Worm (Caenorhabditis elegans) whole organism, L3 larva: ENCODE data around the gene F40A3.7.

Source experiments
- R02D3.7 ChIP-seq: fragments of 150-350 bp; optimal IDR thresholded peaks from 2 replicates; lab custom pipeline; 2014; ENCODE audit warnings: missing biosample characterization, missing genetic modification characterization
- ama-1 ChIP-seq: fragments of 150-350 bp; optimal IDR thresholded peaks from 2 replicates; lab custom pipeline; 2018
- ceh-16 ChIP-seq: sonication (generic microtip); optimal IDR thresholded peaks from 2 replicates; lab custom pipeline; 2017; ENCODE audit warnings: missing biosample characterization, missing genetic modification characterization
- ceh-28 ChIP-seq: fragments of 150-350 bp; optimal IDR thresholded peaks from 2 replicates; lab custom pipeline; 2014; ENCODE audit warnings: missing biosample characterization, missing genetic modification reagents, missing genetic modification characterization
- ceh-82 ChIP-seq: fragments of 150-350 bp; optimal IDR thresholded peaks from 2 replicates; lab custom pipeline; 2014; ENCODE audit warnings: missing biosample characterization, missing genetic modification characterization
- ceh-9 ChIP-seq: sonication (generic microtip); optimal IDR thresholded peaks from 2 replicates; lab custom pipeline; 2018; ENCODE audit warnings: missing biosample characterization, missing genetic modification characterization
- daf-12 ChIP-seq: fragments of 150-350 bp; optimal IDR thresholded peaks from 2 replicates; lab custom pipeline; 2014; ENCODE audit warnings: missing biosample characterization, missing genetic modification reagents, missing genetic modification characterization
- egl-27 ChIP-seq: sonication (generic microtip); optimal IDR thresholded peaks from 4 replicates; lab custom pipeline; 2017; ENCODE audit warnings: missing biosample characterization, missing genetic modification reagents, missing genetic modification characterization
- egl-5 ChIP-seq: fragments of 150-350 bp; optimal IDR thresholded peaks from 2 replicates; lab custom pipeline; 2017; ENCODE audit warnings: missing biosample characterization, missing genetic modification reagents, missing genetic modification characterization, inconsistent platforms
- elt-1 ChIP-seq: fragments of 150-350 bp; optimal IDR thresholded peaks from 2 replicates; lab custom pipeline; 2014; ENCODE audit warnings: missing biosample characterization, missing genetic modification characterization
- elt-2 ChIP-seq: sonication (generic microtip); optimal IDR thresholded peaks from 2 replicates; lab custom pipeline; 2016; ENCODE audit warnings: missing genetic modification reagents, mild to moderate bottlenecking, missing genetic modification characterization, missing compliant biosample characterization
- elt-3 ChIP-seq, 3 experiments: fragments of 150-350 bp in 1 of 3; sonication (generic microtip) in 2 of 3; optimal IDR thresholded peaks; 2 replicates in 2 of 3; 4 replicates in 1 of 3; lab custom pipeline; 2014 to 2017; ENCODE audit warnings: missing biosample characterization in 3 of 3, missing genetic modification characterization in 3 of 3
- eor-1 ChIP-seq, 2 experiments: fragments of 150-350 bp; optimal IDR thresholded peaks; 2 replicates each; lab custom pipeline; 2014 to 2018; ENCODE audit warnings: missing biosample characterization in 2 of 2, missing genetic modification characterization in 2 of 2
- fkh-10 ChIP-seq: sonication (generic microtip); optimal IDR thresholded peaks from 2 replicates; lab custom pipeline; 2017; ENCODE audit warnings: missing biosample characterization, missing genetic modification reagents, missing genetic modification characterization
- fkh-2 ChIP-seq: fragments of 150-350 bp; optimal IDR thresholded peaks from 2 replicates; lab custom pipeline; 2014; ENCODE audit warnings: missing biosample characterization, missing genetic modification reagents, missing genetic modification characterization
- fos-1 ChIP-seq: fragments of 150-350 bp; optimal IDR thresholded peaks from 2 replicates; lab custom pipeline; 2014; ENCODE audit warnings: missing biosample characterization, missing genetic modification characterization
- hmg-11 ChIP-seq: sonication (generic microtip); optimal IDR thresholded peaks from 2 replicates; lab custom pipeline; 2016; ENCODE audit warnings: missing genetic modification characterization, missing compliant biosample characterization
- jun-1 ChIP-seq: fragments of 150-350 bp; optimal IDR thresholded peaks from 2 replicates; lab custom pipeline; 2014; ENCODE audit warnings: missing biosample characterization, missing genetic modification reagents, missing genetic modification characterization
- lin-15B ChIP-seq: fragments of 150-350 bp; optimal IDR thresholded peaks from 2 replicates; lab custom pipeline; 2014; ENCODE audit warnings: missing biosample characterization, missing genetic modification characterization
- lin-39 ChIP-seq: fragments of 150-350 bp; optimal IDR thresholded peaks from 2 replicates; lab custom pipeline; 2018; ENCODE audit warnings: missing biosample characterization, missing genetic modification reagents, missing genetic modification characterization
- lsy-12 ChIP-seq: sonication (generic microtip); optimal IDR thresholded peaks from 2 replicates; lab custom pipeline; 2016; ENCODE audit warnings: mild to moderate bottlenecking, missing genetic modification characterization, missing compliant biosample characterization
- mdl-1 ChIP-seq: fragments of 150-350 bp; optimal IDR thresholded peaks from 2 replicates; lab custom pipeline; 2014; ENCODE audit warnings: missing biosample characterization, missing genetic modification characterization
- mml-1 ChIP-seq: fragments of 150-350 bp; sonication (generic microtip); optimal IDR thresholded peaks from 3 replicates; lab custom pipeline; 2014; ENCODE audit warnings: missing biosample characterization, missing genetic modification characterization
- nfya-1 ChIP-seq: sonication (generic microtip); optimal IDR thresholded peaks from 2 replicates; lab custom pipeline; 2017; ENCODE audit warnings: missing genetic modification characterization, mild to moderate bottlenecking, missing compliant biosample characterization, antibody characterized with exemption, moderate library complexity; ENCODE audit not compliant: insufficient read depth
- nhr-11 ChIP-seq: fragments of 150-350 bp; optimal IDR thresholded peaks from 2 replicates; lab custom pipeline; 2014; ENCODE audit warnings: missing biosample characterization, missing genetic modification characterization
- nhr-12 ChIP-seq: fragments of 150-350 bp; optimal IDR thresholded peaks from 2 replicates; lab custom pipeline; 2014; ENCODE audit warnings: missing biosample characterization, missing genetic modification characterization
- nhr-23 ChIP-seq: fragments of 150-350 bp; optimal IDR thresholded peaks from 2 replicates; lab custom pipeline; 2014; ENCODE audit warnings: missing biosample characterization, missing genetic modification reagents, missing genetic modification characterization
- nhr-25 ChIP-seq: sonication (generic microtip); optimal IDR thresholded peaks from 2 replicates; lab custom pipeline; 2017; ENCODE audit warnings: missing biosample characterization, missing genetic modification characterization
- nhr-28 ChIP-seq: fragments of 150-350 bp; optimal IDR thresholded peaks from 2 replicates; lab custom pipeline; 2014; ENCODE audit warnings: missing biosample characterization, missing genetic modification characterization
- nhr-43 ChIP-seq: sonication (generic microtip); optimal IDR thresholded peaks from 2 replicates; lab custom pipeline; 2016; ENCODE audit warnings: mild to moderate bottlenecking, missing genetic modification characterization, missing compliant biosample characterization; ENCODE audit not compliant: poor library complexity, severe bottlenecking
- nhr-67 ChIP-seq: fragments of 150-350 bp; optimal IDR thresholded peaks from 2 replicates; lab custom pipeline; 2014; ENCODE audit warnings: missing biosample characterization, missing genetic modification characterization
- nhr-76 ChIP-seq: fragments of 150-350 bp; sonication (generic microtip); optimal IDR thresholded peaks from 5 replicates; lab custom pipeline; 2014; ENCODE audit warnings: missing biosample characterization, missing genetic modification characterization
- nhr-77 ChIP-seq: fragments of 150-350 bp; optimal IDR thresholded peaks from 2 replicates; lab custom pipeline; 2014; ENCODE audit warnings: missing biosample characterization, missing genetic modification characterization
- pha-4 ChIP-seq: fragments of 150-350 bp; optimal IDR thresholded peaks from 2 replicates; lab custom pipeline; 2014; ENCODE audit warnings: missing biosample characterization, missing genetic modification reagents, missing genetic modification characterization
- pqm-1 ChIP-seq: fragments of 150-350 bp; optimal IDR thresholded peaks from 2 replicates; lab custom pipeline; 2017; ENCODE audit warnings: missing biosample characterization, missing genetic modification characterization, inconsistent platforms
- sea-2 ChIP-seq: fragments of 150-350 bp; sonication (generic microtip); optimal IDR thresholded peaks from 4 replicates; lab custom pipeline; 2014; ENCODE audit warnings: missing biosample characterization, missing genetic modification reagents, missing genetic modification characterization
- skn-1 ChIP-seq: fragments of 150-350 bp; optimal IDR thresholded peaks from 2 replicates; lab custom pipeline; 2014; ENCODE audit warnings: missing biosample characterization, missing genetic modification characterization
- snpc-4 ChIP-seq: fragments of 150-350 bp; optimal IDR thresholded peaks from 2 replicates; lab custom pipeline; 2014; ENCODE audit warnings: missing biosample characterization, missing genetic modification characterization
- tbx-2 ChIP-seq: sonication (generic microtip); optimal IDR thresholded peaks from 2 replicates; lab custom pipeline; 2016; ENCODE audit warnings: mild to moderate bottlenecking, missing genetic modification characterization, missing compliant biosample characterization
- unc-39 ChIP-seq: sonication (generic microtip); optimal IDR thresholded peaks from 4 replicates; lab custom pipeline; 2017; ENCODE audit warnings: missing biosample characterization, missing genetic modification characterization
- unc-62 ChIP-seq: fragments of 150-350 bp; sonication (generic microtip); optimal IDR thresholded peaks from 4 replicates; lab custom pipeline; 2014; ENCODE audit warnings: missing biosample characterization, missing genetic modification reagents, missing genetic modification characterization
- zag-1 ChIP-seq: fragments of 150-350 bp; optimal IDR thresholded peaks from 2 replicates; lab custom pipeline; 2014; ENCODE audit warnings: missing biosample characterization, missing genetic modification characterization
- ztf-4 ChIP-seq: fragments of 150-350 bp; optimal IDR thresholded peaks from 2 replicates; lab custom pipeline; 2014; ENCODE audit warnings: missing biosample characterization, missing genetic modification characterization

Gene F40A3.7

ce11 chrV:7855382-7855994, 44.2 kb downstream of the F40A3.7 start, which contains the start of gene C37C3.2:
Gene C37C3.2 (plus strand): TSS chrV:7855944.
- TF ChIP-seq lin-15B (tag; lab: Kevin White, UChicago) = no peak
- TF ChIP-seq elt-3 (tag; optimal IDR thresholded peaks at IDR 0.05; lab: Kevin White, UChicago) = no peak
- no peak for TF ChIP-seq nhr-77 (tag; lab: Kevin White, UChicago)
- TF ChIP-seq ama-1 (lab: Kevin White, UChicago) = peak; percentile 15
- no peak for TF ChIP-seq lin-39 (tag; lab: Kevin White, UChicago)
- TF ChIP-seq egl-27 (tag; lab: Kevin White, UChicago) = no peak
- no peak for TF ChIP-seq R02D3.7 (tag; lab: Kevin White, UChicago)
- peak; percentile 39 for TF ChIP-seq pha-4 (tag; lab: Kevin White, UChicago)
- no peak for TF ChIP-seq mdl-1 (tag; lab: Kevin White, UChicago)
- peak; percentile 6 for TF ChIP-seq elt-2
- no peak for TF ChIP-seq unc-39 (tag; lab: Kevin White, UChicago)
- TF ChIP-seq ceh-9 (tag; lab: Kevin White, UChicago) = no peak
- no peak for TF ChIP-seq pqm-1
- TF ChIP-seq fos-1 (tag; lab: Kevin White, UChicago) = no peak
- TF ChIP-seq sea-2 (GFP tag; lab: Kevin White, UChicago) = no peak
- no peak for TF ChIP-seq nhr-43 (tag; lab: Kevin White, UChicago)
- TF ChIP-seq ceh-16 (tag; lab: Kevin White, UChicago) = no peak
- no peak for TF ChIP-seq lsy-12 (tag; lab: Kevin White, UChicago)
- no peak for TF ChIP-seq skn-1 (tag; lab: Kevin White, UChicago)
- TF ChIP-seq nhr-25 (tag; lab: Kevin White, UChicago) = no peak
- TF ChIP-seq daf-12 (tag; lab: Kevin White, UChicago) = no peak

ce11 chrV:7854603-7855002, 45.1 kb downstream of the F40A3.7 start, which contains the start of the genes C37C3.9 and C37C3.18:
Gene C37C3.9 (minus strand): TSS chrV:7854700.
Gene C37C3.18 (plus strand): TSS chrV:7854993.
- TF ChIP-seq hmg-11 (peak; percentile 87), unc-62 (GFP tag; lab: Kevin White, UChicago) (peak; percentile 48), nhr-12 (tag; lab: Kevin White, UChicago) (no peak), fos-1 (tag; lab: Kevin White, UChicago) (no peak), ama-1 (lab: Kevin White, UChicago) (no peak), nhr-76 (tag; lab: Kevin White, UChicago) (no peak), ztf-4 (no peak), nhr-25 (tag; lab: Kevin White, UChicago) (peak; percentile 74), lin-15B (tag; lab: Kevin White, UChicago) (peak; percentile 48), ceh-82 (tag; lab: Kevin White, UChicago) (peak; percentile 0), nhr-11 (tag; lab: Kevin White, UChicago) (no peak), elt-2 (peak; percentile 68), lsy-12 (tag; lab: Kevin White, UChicago) (peak; percentile 39), ceh-28 (peak; percentile 71), nhr-43 (tag; lab: Kevin White, UChicago) (peak; percentile 50), snpc-4 (tag; lab: Kevin White, UChicago) (peak; percentile 90), daf-12 (tag; lab: Kevin White, UChicago) (no peak), eor-1 (tag; optimal IDR thresholded peaks at IDR 0.05; lab: Kevin White, UChicago) (no peak), mdl-1 (tag; lab: Kevin White, UChicago) (no peak), nhr-67 (tag; lab: Kevin White, UChicago) (no peak), pha-4 (tag; lab: Kevin White, UChicago) (peak; percentile 90), jun-1 (tag; lab: Kevin White, UChicago) (peak; percentile 85), unc-39 (tag; lab: Kevin White, UChicago) (no peak), fkh-10 (GFP tag; lab: Kevin White, UChicago) (peak; percentile 44), elt-1 (peak; percentile 22), egl-5 (tag; lab: Kevin White, UChicago) (peak; percentile 57), zag-1 (tag; lab: Kevin White, UChicago) (no peak), tbx-2 (peak; percentile 17), lin-39 (tag; lab: Kevin White, UChicago) (peak; percentile 80), egl-27 (tag; lab: Kevin White, UChicago) (peak; percentile 51), skn-1 (tag; lab: Kevin White, UChicago) (peak; percentile 93), R02D3.7 (tag; lab: Kevin White, UChicago) (peak; percentile 22), fkh-2 (tag; lab: Kevin White, UChicago) (no peak), nfya-1 (tag; lab: Kevin White, UChicago) (peak; percentile 80), ceh-9 (tag; lab: Kevin White, UChicago) (no peak), nhr-23 (tag; lab: Kevin White, UChicago) (peak; percentile 75), nhr-77 (tag; lab: Kevin White, UChicago) (no peak), mml-1 (no peak), ceh-16 (tag; lab: Kevin White, UChicago) (no peak), pqm-1 (peak; percentile 22), sea-2 (GFP tag; lab: Kevin White, UChicago) (no peak), nhr-28 (tag; lab: Kevin White, UChicago) (no peak)
